Worm (Caenorhabditis elegans) whole organism, L1 larva: ENCODE results near the gene F46H5.2.

Experiments
- C16A3.4 ChIP-seq: fragments of 150-350 bp; optimal IDR thresholded peaks from 2 replicates; lab custom pipeline; 2014; ENCODE audit warnings: missing biosample characterization, missing genetic modification characterization
- F16B12.6 ChIP-seq: fragments of 150-350 bp; optimal IDR thresholded peaks from 2 replicates; lab custom pipeline; 2014; ENCODE audit warnings: missing biosample characterization, missing genetic modification characterization
- Y116A8C.19 ChIP-seq: sonication (generic microtip); optimal IDR thresholded peaks from 2 replicates; lab custom pipeline; 2016; ENCODE audit warnings: missing compliant biosample characterization, missing genetic modification characterization, borderline replicate concordance
- aha-1 ChIP-seq: fragments of 150-350 bp; optimal IDR thresholded peaks from 2 replicates; lab custom pipeline; 2014; ENCODE audit warnings: missing biosample characterization, missing genetic modification characterization
- alr-1 ChIP-seq: fragments of 200-800 bp; sonication (Bioruptor generic); optimal IDR thresholded peaks from 2 replicates; lab custom pipeline; 2018; ENCODE audit warnings: borderline replicate concordance, mild to moderate bottlenecking, missing genetic modification characterization, missing compliant biosample characterization
- aly-2 ChIP-seq: fragments of 150-350 bp; optimal IDR thresholded peaks from 2 replicates; lab custom pipeline; 2014; ENCODE audit warnings: missing biosample characterization, missing genetic modification characterization
- blmp-1 ChIP-seq: fragments of 150-350 bp; optimal IDR thresholded peaks from 2 replicates; lab custom pipeline; 2014; ENCODE audit warnings: missing biosample characterization, missing genetic modification characterization
- ceh-8 ChIP-seq: fragments of 200-800 bp; sonication (Bioruptor generic); optimal IDR thresholded peaks from 2 replicates; lab custom pipeline; 2018; ENCODE audit warnings: mild to moderate bottlenecking, missing genetic modification characterization, moderate library complexity, missing compliant biosample characterization
- ceh-82 ChIP-seq, 3 experiments: fragments of 150-350 bp in 1 of 3; sonication (generic microtip) in 2 of 3; optimal IDR thresholded peaks; 2 replicates each; lab custom pipeline; 2014 to 2017; ENCODE audit warnings: missing biosample characterization in 3 of 3, missing genetic modification characterization in 3 of 3
- ceh-88 ChIP-seq: fragments of 200-800 bp; sonication (Bioruptor generic); IDR thresholded peaks from 2 replicates; pipeline ENCODE4 v1.3.6; 2022; ENCODE audit warnings: missing genetic modification characterization, missing compliant biosample characterization
- ces-1 ChIP-seq: fragments of 150-350 bp; optimal IDR thresholded peaks from 2 replicates; lab custom pipeline; 2014; ENCODE audit warnings: missing biosample characterization, missing genetic modification reagents, missing genetic modification characterization
- efl-1 ChIP-seq, 4 experiments: fragments of 150-350 bp; optimal IDR thresholded peaks in 3 of 4; peaks in 1 of 4; 1 replicate in 1 of 4; 2 replicates in 3 of 4; lab custom pipeline; 2014; ENCODE audit warnings: missing biosample characterization in 2 of 4, missing genetic modification characterization in 2 of 4, missing genetic modification reagents in 2 of 4
- elt-3 ChIP-seq, 6 experiments: fragments of 150-350 bp in 1 of 6; sonication (generic microtip); optimal IDR thresholded peaks; 2 replicates each; lab custom pipeline; 2017 to 2018; ENCODE audit warnings: missing biosample characterization in 6 of 6, missing genetic modification characterization in 6 of 6, inconsistent platforms in 1 of 6
- ets-5 ChIP-seq: fragments of 200-800 bp; sonication (Bioruptor generic); IDR thresholded peaks from 2 replicates; pipeline ENCODE4 v1.3.6; 2022; ENCODE audit warnings: missing genetic modification characterization, missing compliant biosample characterization
- fkh-10 ChIP-seq: sonication (generic microtip); optimal IDR thresholded peaks from 2 replicates; lab custom pipeline; 2017; ENCODE audit warnings: missing biosample characterization, missing genetic modification reagents, missing genetic modification characterization
- fkh-4 ChIP-seq: sonication (generic microtip); optimal IDR thresholded peaks from 2 replicates; lab custom pipeline; 2016; ENCODE audit warnings: missing compliant biosample characterization, missing genetic modification characterization, borderline replicate concordance
- fkh-8 ChIP-seq: sonication (generic microtip); optimal IDR thresholded peaks from 2 replicates; lab custom pipeline; 2016; ENCODE audit warnings: mild to moderate bottlenecking, missing genetic modification characterization, missing compliant biosample characterization
- grh-1 ChIP-seq: fragments of 200-800 bp; sonication (Bioruptor generic); IDR thresholded peaks from 2 replicates; pipeline ENCODE4 v1.3.6; 2022; ENCODE audit warnings: missing genetic modification reagents, missing genetic modification characterization, missing compliant biosample characterization
- hlh-17 ChIP-seq: fragments of 200-800 bp; sonication (Bioruptor generic); optimal IDR thresholded peaks from 2 replicates; lab custom pipeline; 2018; ENCODE audit warnings: missing genetic modification characterization, mild to moderate bottlenecking, missing compliant biosample characterization, moderate library complexity, borderline replicate concordance
- hpl-2 ChIP-seq: fragments of 150-350 bp; optimal IDR thresholded peaks from 2 replicates; lab custom pipeline; 2014; ENCODE audit warnings: missing biosample characterization, missing genetic modification reagents, missing genetic modification characterization
- isw-1 ChIP-seq: fragments of 200-800 bp; sonication (Bioruptor generic); IDR thresholded peaks from 2 replicates; pipeline ENCODE4 v1.3.6; 2022; ENCODE audit warnings: missing genetic modification characterization, missing compliant biosample characterization
- jun-1 ChIP-seq: fragments of 150-350 bp; optimal IDR thresholded peaks from 2 replicates; lab custom pipeline; 2014; ENCODE audit warnings: missing biosample characterization, missing genetic modification reagents, missing genetic modification characterization
- lin-14 ChIP-seq: fragments of 200-800 bp; sonication (Bioruptor generic); optimal IDR thresholded peaks from 2 replicates; lab custom pipeline; 2018; ENCODE audit warnings: mild to moderate bottlenecking, missing genetic modification characterization, moderate library complexity, missing compliant biosample characterization
- lin-15B ChIP-seq: fragments of 150-350 bp; sonication (generic microtip); optimal IDR thresholded peaks from 3 replicates; lab custom pipeline; 2014; ENCODE audit warnings: missing biosample characterization, missing genetic modification characterization
- lin-35 ChIP-seq, 2 experiments: fragments of 150-350 bp; optimal IDR thresholded peaks; 2 replicates each; lab custom pipeline; 2014; ENCODE audit warnings: missing biosample characterization in 2 of 2, missing genetic modification characterization in 2 of 2, missing genetic modification reagents in 2 of 2
- lin-39 ChIP-seq: fragments of 150-350 bp; optimal IDR thresholded peaks from 2 replicates; lab custom pipeline; 2014; ENCODE audit warnings: missing biosample characterization, missing genetic modification reagents, missing genetic modification characterization
- lir-3 ChIP-seq: sonication (generic microtip); optimal IDR thresholded peaks from 2 replicates; lab custom pipeline; 2016; ENCODE audit warnings: mild to moderate bottlenecking, missing genetic modification characterization, moderate library complexity, missing compliant biosample characterization; ENCODE audit not compliant: poor library complexity
- lsy-2 ChIP-seq, 2 experiments: fragments of 150-350 bp; optimal IDR thresholded peaks; 2 replicates each; lab custom pipeline; 2014; ENCODE audit warnings: missing biosample characterization in 2 of 2, missing genetic modification characterization in 2 of 2
- mab-9 ChIP-seq: fragments of 200-800 bp; sonication (Bioruptor generic); IDR thresholded peaks from 2 replicates; pipeline ENCODE4 v1.3.6; 2022; ENCODE audit warnings: missing genetic modification reagents, missing genetic modification characterization, missing compliant biosample characterization
- mdl-1 ChIP-seq, 2 experiments: fragments of 150-350 bp; optimal IDR thresholded peaks; 2 replicates each; lab custom pipeline; 2014 to 2017; ENCODE audit warnings: missing biosample characterization in 2 of 2, missing genetic modification characterization in 2 of 2, inconsistent platforms in 1 of 2
- mef-2 ChIP-seq: fragments of 150-350 bp; optimal IDR thresholded peaks from 2 replicates; lab custom pipeline; 2014; ENCODE audit warnings: missing biosample characterization, missing genetic modification characterization
- mep-1 ChIP-seq: fragments of 150-350 bp; optimal IDR thresholded peaks from 2 replicates; lab custom pipeline; 2014; ENCODE audit warnings: missing biosample characterization, missing genetic modification characterization
- nhr-11 ChIP-seq: fragments of 150-350 bp; optimal IDR thresholded peaks from 2 replicates; lab custom pipeline; 2014; ENCODE audit warnings: missing biosample characterization, missing genetic modification characterization
- nhr-12 ChIP-seq: sonication (generic microtip); optimal IDR thresholded peaks from 2 replicates; lab custom pipeline; 2017; ENCODE audit warnings: missing biosample characterization, missing genetic modification characterization
- nhr-19 ChIP-seq: fragments of 200-800 bp; sonication (Bioruptor generic); conservative IDR thresholded peaks from 2 replicates; pipeline ENCODE4 v1.3.6; 2022; ENCODE audit warnings: missing genetic modification characterization, missing compliant biosample characterization
- nhr-20 ChIP-seq: sonication (generic microtip); optimal IDR thresholded peaks from 2 replicates; lab custom pipeline; 2016; ENCODE audit warnings: mild to moderate bottlenecking, missing genetic modification characterization, missing compliant biosample characterization
- nhr-237 ChIP-seq: fragments of 150-350 bp; optimal IDR thresholded peaks from 2 replicates; lab custom pipeline; 2014; ENCODE audit warnings: missing biosample characterization, missing genetic modification characterization
- nhr-28 ChIP-seq: fragments of 150-350 bp; optimal IDR thresholded peaks from 2 replicates; lab custom pipeline; 2014; ENCODE audit warnings: missing biosample characterization, missing genetic modification characterization
- nhr-47 ChIP-seq: sonication (generic microtip); optimal IDR thresholded peaks from 2 replicates; lab custom pipeline; 2016; ENCODE audit warnings: mild to moderate bottlenecking, missing genetic modification characterization, moderate library complexity, missing compliant biosample characterization
- nhr-77 ChIP-seq: fragments of 150-350 bp; optimal IDR thresholded peaks from 2 replicates; lab custom pipeline; 2014; ENCODE audit warnings: missing biosample characterization, missing genetic modification characterization
- nhr-84 ChIP-seq: sonication (generic microtip); optimal IDR thresholded peaks from 2 replicates; lab custom pipeline; 2017; ENCODE audit warnings: missing biosample characterization, missing genetic modification characterization
- nhr-85 ChIP-seq: sonication (generic microtip); peaks from one replicate; lab custom pipeline; 2016; ENCODE audit warnings: missing genetic modification characterization, inconsistent platforms, missing compliant biosample characterization
- nhr-90 ChIP-seq: sonication (generic microtip); optimal IDR thresholded peaks from 2 replicates; lab custom pipeline; 2016; ENCODE audit warnings: mild to moderate bottlenecking, missing genetic modification characterization, missing compliant biosample characterization; ENCODE audit not compliant: poor library complexity
- pqm-1 ChIP-seq: sonication (generic microtip); optimal IDR thresholded peaks from 3 replicates; lab custom pipeline; 2017; ENCODE audit warnings: missing biosample characterization, missing genetic modification characterization
- skn-1 ChIP-seq: fragments of 150-350 bp; optimal IDR thresholded peaks from 2 replicates; lab custom pipeline; 2014; ENCODE audit warnings: missing biosample characterization, missing genetic modification characterization
- snpc-4 ChIP-seq: fragments of 150-350 bp; optimal IDR thresholded peaks from 2 replicates; lab custom pipeline; 2014; ENCODE audit warnings: missing biosample characterization, missing genetic modification characterization
- snu-23 ChIP-seq: sonication (generic microtip); optimal IDR thresholded peaks from 2 replicates; lab custom pipeline; 2016; ENCODE audit warnings: missing genetic modification characterization, missing compliant biosample characterization
- sox-4 ChIP-seq: sonication (generic microtip); optimal IDR thresholded peaks from 2 replicates; lab custom pipeline; 2016; ENCODE audit warnings: missing genetic modification characterization, missing compliant biosample characterization
- sptf-1 ChIP-seq: fragments of 150-350 bp; optimal IDR thresholded peaks from 2 replicates; lab custom pipeline; 2014; ENCODE audit warnings: missing biosample characterization, missing genetic modification characterization
- unc-30 ChIP-seq: sonication (generic microtip); optimal IDR thresholded peaks from 2 replicates; lab custom pipeline; 2017; ENCODE audit warnings: missing biosample characterization, missing genetic modification characterization
- unc-98 ChIP-seq: fragments of 200-800 bp; sonication (Bioruptor generic); IDR thresholded peaks from 2 replicates; pipeline ENCODE4 v1.3.6; 2022; ENCODE audit warnings: missing genetic modification characterization, missing compliant biosample characterization
- vab-15 ChIP-seq: sonication (generic microtip); optimal IDR thresholded peaks from 2 replicates; lab custom pipeline; 2017; ENCODE audit warnings: missing genotype, mild to moderate bottlenecking, missing genetic modification characterization, missing compliant biosample characterization
- xbp-1 ChIP-seq: sonication (generic microtip); optimal IDR thresholded peaks from 2 replicates; lab custom pipeline; 2016; ENCODE audit warnings: missing genetic modification characterization, missing compliant biosample characterization
- zip-4 ChIP-seq: fragments of 200-800 bp; sonication (Bioruptor generic); optimal IDR thresholded peaks from 2 replicates; lab custom pipeline; 2018; ENCODE audit warnings: mild to moderate bottlenecking, missing genetic modification characterization, moderate library complexity, missing compliant biosample characterization

F46H5.2 gene

ce11 chrX:7230321-7230720, 35.1 kb upstream of the F46H5.2 start:
- TF ChIP-seq fkh-8, result no peak
- no peak for TF ChIP-seq lin-15B
- peak; percentile 7 for TF ChIP-seq xbp-1 (tag; lab: Kevin White, UChicago)
- TF ChIP-seq pqm-1 (tag; lab: Kevin White, UChicago), result no peak
- TF ChIP-seq hpl-2 (GFP tag; lab: Kevin White, UChicago), result no peak
- no peak for TF ChIP-seq lir-3
- TF ChIP-seq jun-1 (tag; lab: Kevin White, UChicago), result no peak
- no peak for TF ChIP-seq mab-9
- peak in 1 of 2 experiments; percentile 11 for TF ChIP-seq efl-1 (optimal IDR thresholded peaks at IDR 0.05; lab: Kevin White, UChicago)
- TF ChIP-seq efl-1 (GFP tag; optimal IDR thresholded peaks at IDR 0.05 in 1 of 2; lab: Kevin White, UChicago), result no peak
- peak; percentile 77 for TF ChIP-seq nhr-85 (tag; lab: Kevin White, UChicago)
- no peak for TF ChIP-seq mef-2 (tag; lab: Kevin White, UChicago)
- TF ChIP-seq grh-1, result no peak
- TF ChIP-seq nhr-12 (tag; lab: Kevin White, UChicago), result no peak
- TF ChIP-seq vab-15 (tag; lab: Kevin White, UChicago), result no peak
- no peak for TF ChIP-seq skn-1 (tag; lab: Kevin White, UChicago)
- no peak for TF ChIP-seq Y116A8C.19 (tag; lab: Kevin White, UChicago)
- TF ChIP-seq ceh-8 (GFP tag; lab: Kevin White, UChicago), result no peak
- TF ChIP-seq alr-1 (tag; lab: Kevin White, UChicago), result no peak
- TF ChIP-seq snu-23, result peak; percentile 51
- peak; percentile 26 for TF ChIP-seq nhr-47 (tag; lab: Kevin White, UChicago)
- TF ChIP-seq fkh-4 (tag; lab: Kevin White, UChicago), result no peak
- no peak for TF ChIP-seq nhr-28 (tag; lab: Kevin White, UChicago)
- no peak for TF ChIP-seq lin-35 (GFP tag; optimal IDR thresholded peaks at IDR 0.05; lab: Kevin White, UChicago)
- no peak for TF ChIP-seq unc-30 (tag; lab: Kevin White, UChicago)
- no peak for TF ChIP-seq aha-1 (tag; lab: Kevin White, UChicago)
- no peak for TF ChIP-seq C16A3.4 (tag; lab: Kevin White, UChicago)
- TF ChIP-seq lsy-2 (tag; optimal IDR thresholded peaks at IDR 0.05; lab: Kevin White, UChicago), result peak in 1 of 2 experiments; percentile 25
- no peak for TF ChIP-seq zip-4 (GFP tag; lab: Kevin White, UChicago)
- TF ChIP-seq lin-39 (tag; lab: Kevin White, UChicago), result no peak
- TF ChIP-seq mdl-1 (tag; optimal IDR thresholded peaks at IDR 0.05; lab: Kevin White, UChicago), result no peak
- TF ChIP-seq isw-1 (GFP tag; lab: Robert Waterston, UW), result no peak
- TF ChIP-seq ceh-82 (tag; optimal IDR thresholded peaks at IDR 0.05; lab: Kevin White, UChicago), result peak in 1 of 3 experiments; percentile 5
- no peak for TF ChIP-seq snpc-4 (tag; lab: Kevin White, UChicago)
- no peak for TF ChIP-seq ces-1 (GFP tag; lab: Kevin White, UChicago)
- no peak for TF ChIP-seq ceh-88 (GFP tag; lab: Robert Waterston, UW)
- TF ChIP-seq nhr-237, result no peak
- no peak for TF ChIP-seq hlh-17
- TF ChIP-seq ets-5 (GFP tag; lab: Robert Waterston, UW), result no peak
- TF ChIP-seq blmp-1 (tag; lab: Kevin White, UChicago), result peak; percentile 49
- TF ChIP-seq sptf-1 (tag; lab: Kevin White, UChicago), result no peak
- no peak for TF ChIP-seq nhr-11 (tag; lab: Kevin White, UChicago)
- TF ChIP-seq sox-4 (tag; lab: Kevin White, UChicago), result no peak
- no peak for TF ChIP-seq F16B12.6 (tag; lab: Kevin White, UChicago)
- TF ChIP-seq nhr-84 (tag; lab: Kevin White, UChicago), result no peak
- no peak for TF ChIP-seq nhr-90 (tag; lab: Kevin White, UChicago)
- TF ChIP-seq elt-3 (tag; optimal IDR thresholded peaks at IDR 0.05; lab: Kevin White, UChicago), result peak in 1 of 6 experiments; percentile 10
- TF ChIP-seq nhr-19 (GFP tag; lab: Robert Waterston, UW), result no peak
- TF ChIP-seq nhr-77 (tag; lab: Kevin White, UChicago), result no peak
- TF ChIP-seq lin-14 (GFP tag; lab: Kevin White, UChicago), result peak; percentile 69
- peak; percentile 21 for TF ChIP-seq mep-1 (tag; lab: Kevin White, UChicago)
- no peak for TF ChIP-seq fkh-10
- TF ChIP-seq aly-2 (tag; lab: Kevin White, UChicago), result peak; percentile 84
- peak; percentile 27 for TF ChIP-seq nhr-20
- no peak for TF ChIP-seq unc-98 (GFP tag; lab: Robert Waterston, UW)
